Worm (Caenorhabditis elegans) whole organism, mixed stage, embryonic: ENCODE results near the gene C44H9.7.

ENCODE experiments used
- M03D4.4 ChIP-seq: sonication (generic microtip); optimal IDR thresholded peaks from 2 replicates; lab custom pipeline; 2017; ENCODE audit warnings: mild to moderate bottlenecking, missing genetic modification characterization, missing compliant biosample characterization
- bed-3 ChIP-seq: fragments of 200-800 bp; sonication (Bioruptor generic); optimal IDR thresholded peaks from 3 replicates; lab custom pipeline; 2018; ENCODE audit warnings: mild to moderate bottlenecking, missing genetic modification characterization, moderate library complexity, missing compliant biosample characterization
- blmp-1 ChIP-seq: fragments of 150-350 bp; optimal IDR thresholded peaks from 2 replicates; lab custom pipeline; 2014; ENCODE audit warnings: missing biosample characterization, missing genetic modification characterization
- ceh-43 ChIP-seq: fragments of 200-800 bp; sonication (Bioruptor generic); optimal IDR thresholded peaks from 2 replicates; lab custom pipeline; 2018; ENCODE audit warnings: mild to moderate bottlenecking, missing genetic modification characterization, moderate library complexity, missing compliant biosample characterization
- ces-1 ChIP-seq: fragments of 150-350 bp; optimal IDR thresholded peaks from 2 replicates; lab custom pipeline; 2014; ENCODE audit warnings: missing biosample characterization, missing genetic modification reagents, missing genetic modification characterization
- cnd-1 ChIP-seq: fragments of 200-800 bp; sonication (Bioruptor generic); optimal IDR thresholded peaks from 2 replicates; lab custom pipeline; 2018; ENCODE audit warnings: mild to moderate bottlenecking, missing genetic modification characterization, missing compliant biosample characterization
- drap-1 ChIP-seq: fragments of 200-800 bp; sonication (Bioruptor generic); optimal IDR thresholded peaks from 3 replicates; lab custom pipeline; 2018; ENCODE audit warnings: mild to moderate bottlenecking, missing genetic modification characterization, missing compliant biosample characterization
- flh-1 ChIP-seq: fragments of 200-800 bp; sonication (Bioruptor generic); optimal IDR thresholded peaks from 2 replicates; lab custom pipeline; 2018; ENCODE audit warnings: mild to moderate bottlenecking, missing genetic modification characterization, moderate library complexity, missing compliant biosample characterization
- ham-2 ChIP-seq: fragments of 200-800 bp; sonication (Bioruptor generic); optimal IDR thresholded peaks from 2 replicates; lab custom pipeline; 2018; ENCODE audit warnings: mild to moderate bottlenecking, missing genetic modification characterization, missing compliant biosample characterization
- lin-13 ChIP-seq: fragments of 150-350 bp; optimal IDR thresholded peaks from 2 replicates; lab custom pipeline; 2014; ENCODE audit warnings: missing biosample characterization, missing genetic modification characterization
- lin-32 ChIP-seq: fragments of 200-800 bp; sonication (Bioruptor generic); optimal IDR thresholded peaks from 2 replicates; lab custom pipeline; 2018; ENCODE audit warnings: mild to moderate bottlenecking, missing genetic modification characterization, missing compliant biosample characterization
- lsy-2 ChIP-seq: fragments of 150-350 bp; optimal IDR thresholded peaks from 2 replicates; lab custom pipeline; 2014; ENCODE audit warnings: missing biosample characterization, missing genetic modification characterization
- mab-5 ChIP-seq: fragments of 150-350 bp; optimal IDR thresholded peaks from 2 replicates; lab custom pipeline; 2014; ENCODE audit warnings: missing biosample characterization, missing genetic modification characterization
- mep-1 ChIP-seq: fragments of 150-350 bp; optimal IDR thresholded peaks from 2 replicates; lab custom pipeline; 2017; ENCODE audit warnings: missing biosample characterization, missing genetic modification reagents, missing genetic modification characterization, inconsistent platforms
- mls-2 ChIP-seq: sonication (generic microtip); optimal IDR thresholded peaks from 2 replicates; lab custom pipeline; 2016; ENCODE audit warnings: mild to moderate bottlenecking, missing genetic modification characterization, moderate library complexity, missing compliant biosample characterization
- nhr-12 ChIP-seq: fragments of 150-350 bp; optimal IDR thresholded peaks from 2 replicates; lab custom pipeline; 2014; ENCODE audit warnings: missing biosample characterization, missing genetic modification characterization
- nhr-2 ChIP-seq: fragments of 150-350 bp; optimal IDR thresholded peaks from 2 replicates; lab custom pipeline; 2014; ENCODE audit warnings: missing biosample characterization, missing genetic modification characterization
- nhr-237 ChIP-seq: fragments of 150-350 bp; optimal IDR thresholded peaks from 2 replicates; lab custom pipeline; 2014; ENCODE audit warnings: missing biosample characterization, missing genetic modification characterization
- nhr-28 ChIP-seq: fragments of 150-350 bp; optimal IDR thresholded peaks from 2 replicates; lab custom pipeline; 2014; ENCODE audit warnings: missing biosample characterization, missing genetic modification characterization
- nhr-76 ChIP-seq: sonication (generic microtip); optimal IDR thresholded peaks from 2 replicates; lab custom pipeline; 2017; ENCODE audit warnings: missing biosample characterization, missing genetic modification characterization
- pha-4 ChIP-seq: fragments of 150-350 bp; optimal IDR thresholded peaks from 2 replicates; lab custom pipeline; 2018; ENCODE audit warnings: missing biosample characterization, missing genetic modification reagents, missing genetic modification characterization
- sem-2 ChIP-seq: fragments of 200-800 bp; sonication (Bioruptor generic); optimal IDR thresholded peaks from 2 replicates; lab custom pipeline; 2018; ENCODE audit warnings: mild to moderate bottlenecking, missing genetic modification characterization, missing compliant biosample characterization
- snpc-4 ChIP-seq: fragments of 150-350 bp; optimal IDR thresholded peaks from 2 replicates; lab custom pipeline; 2014; ENCODE audit warnings: missing biosample characterization, missing genetic modification characterization
- tbx-8 ChIP-seq: fragments of 200-800 bp; sonication (Bioruptor generic); optimal IDR thresholded peaks from 2 replicates; lab custom pipeline; 2018; ENCODE audit warnings: mild to moderate bottlenecking, missing genetic modification characterization, moderate library complexity, missing compliant biosample characterization
- unc-120 ChIP-seq: sonication (generic microtip); optimal IDR thresholded peaks from 2 replicates; lab custom pipeline; 2017; ENCODE audit warnings: missing genetic modification characterization, missing compliant biosample characterization; ENCODE audit not compliant: poor library complexity, severe bottlenecking
- unc-39 ChIP-seq: fragments of 150-350 bp; optimal IDR thresholded peaks from 2 replicates; lab custom pipeline; 2014; ENCODE audit warnings: missing biosample characterization, missing genetic modification characterization
- unc-62 ChIP-seq: fragments of 150-350 bp; optimal IDR thresholded peaks from 2 replicates; lab custom pipeline; 2014; ENCODE audit warnings: missing biosample characterization, missing genetic modification reagents, missing genetic modification characterization
- zip-8 ChIP-seq: fragments of 150-350 bp; optimal IDR thresholded peaks from 2 replicates; lab custom pipeline; 2014; ENCODE audit warnings: missing biosample characterization, missing genetic modification characterization
- ztf-11 ChIP-seq: fragments of 150-350 bp; optimal IDR thresholded peaks from 2 replicates; lab custom pipeline; 2014; ENCODE audit warnings: missing biosample characterization, missing genetic modification characterization

C44H9.7 gene

DNA sequence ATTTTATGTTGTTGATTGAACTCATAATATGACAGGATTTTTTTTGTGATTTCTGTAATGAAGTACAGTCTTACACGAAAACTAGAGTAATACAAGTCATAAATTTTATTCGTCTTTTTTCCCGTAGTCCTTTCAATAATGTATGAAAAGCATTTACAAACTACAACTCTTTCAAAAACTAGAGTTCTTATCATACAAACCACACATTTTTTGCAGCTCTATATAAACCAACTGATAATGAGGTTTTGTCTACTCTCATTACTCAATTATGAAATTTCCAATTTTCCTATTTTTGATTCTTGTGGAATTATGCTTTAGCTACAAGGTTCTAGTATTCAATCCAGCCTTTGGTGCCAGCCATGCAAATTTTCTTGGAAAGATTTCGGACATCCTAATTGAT, 29.9 kb downstream of the C44H9.7 start, which contains the start of gene ugt-16:
TSS of gene ugt-16 (plus strand) at position 248 of the 400 bp plus-strand sequence.
- no peak for TF ChIP-seq lin-13
- no peak for TF ChIP-seq ceh-43 (GFP tag; lab: Kevin White, UChicago)
- no peak for TF ChIP-seq nhr-2
- no peak for TF ChIP-seq pha-4 (tag; lab: Kevin White, UChicago)
- no peak for TF ChIP-seq zip-8 (tag; lab: Kevin White, UChicago)
- no peak for TF ChIP-seq mep-1 (tag; lab: Kevin White, UChicago)
- TF ChIP-seq unc-39 = no peak
- no peak for TF ChIP-seq cnd-1
- no peak for TF ChIP-seq nhr-76 (tag; lab: Kevin White, UChicago)
- TF ChIP-seq ces-1 (GFP tag; lab: Kevin White, UChicago) = no peak

DNA sequence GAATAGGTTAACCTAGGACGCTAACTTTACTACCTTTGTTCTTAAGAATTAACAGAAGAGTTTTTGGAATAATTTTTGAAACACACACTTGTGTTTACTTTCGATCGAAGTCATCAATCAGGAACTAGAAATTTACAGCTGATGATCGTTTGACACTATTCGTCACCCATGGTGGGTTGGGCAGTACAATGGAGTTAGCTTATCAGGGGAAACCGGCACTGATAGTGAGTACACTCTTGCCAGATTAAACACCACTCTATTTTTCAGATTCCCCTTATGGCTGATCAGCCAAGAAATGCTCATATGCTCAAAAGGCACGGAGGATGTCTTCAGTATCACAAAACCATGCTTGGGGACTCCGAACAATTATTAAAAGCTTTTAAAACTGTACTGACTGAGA, 32.6 kb downstream of the C44H9.7 start:
- TF ChIP-seq tbx-8 (GFP tag; lab: Kevin White, UChicago) (no peak), nhr-12 (tag; lab: Kevin White, UChicago) (no peak), mls-2 (tag; lab: Kevin White, UChicago) (no peak), cnd-1 (no peak), flh-1 (no peak), zip-8 (tag; lab: Kevin White, UChicago) (no peak), M03D4.4 (tag; lab: Kevin White, UChicago) (no peak), unc-120 (no peak), nhr-76 (tag; lab: Kevin White, UChicago) (no peak), bed-3 (GFP tag; lab: Kevin White, UChicago) (no peak), blmp-1 (tag; lab: Kevin White, UChicago) (no peak), ceh-43 (GFP tag; lab: Kevin White, UChicago) (no peak), snpc-4 (tag; lab: Kevin White, UChicago) (no peak), lsy-2 (tag; lab: Kevin White, UChicago) (no peak), lin-32 (GFP tag; lab: Kevin White, UChicago) (no peak)
- TF ChIP-seq, all 35 proteins: peak for 0

DNA sequence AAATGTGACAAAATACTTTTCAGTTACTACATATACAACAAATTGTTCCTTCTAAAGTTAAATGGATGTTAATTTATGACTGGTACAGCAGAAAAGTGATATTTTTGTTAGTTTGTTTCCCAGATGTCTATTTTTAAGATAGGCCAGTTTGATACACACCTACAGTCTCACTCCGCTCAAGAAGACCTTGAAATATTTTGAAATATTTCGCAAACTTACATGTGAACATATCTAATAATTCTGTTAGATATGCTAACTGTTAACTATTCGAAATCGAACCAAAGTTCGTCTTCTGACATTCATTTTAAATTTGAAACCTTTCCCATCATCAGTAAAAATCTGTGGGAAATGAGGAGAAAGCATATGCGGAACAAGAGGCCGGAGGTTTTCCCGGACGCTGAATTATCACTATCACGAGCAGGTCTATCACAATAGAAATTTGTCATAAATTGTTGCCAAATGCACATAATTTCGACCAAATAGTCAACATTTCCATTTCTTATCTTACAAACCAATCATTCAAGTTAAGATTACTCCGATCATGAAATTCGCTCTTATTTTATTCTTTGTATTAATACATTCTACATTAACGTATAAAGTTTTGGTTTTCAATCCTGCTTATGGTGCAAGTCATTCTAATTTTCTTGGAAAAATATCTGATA, 34.7 kb downstream of the C44H9.7 start, which contains the start of the genes ZC443.4 and ugt-18:
TSS of gene ZC443.4 (minus strand) at position 95 of the 662 bp plus-strand sequence.
TSS of gene ugt-18 (plus strand) at position 469 of the 662 bp plus-strand sequence.
- no peak for TF ChIP-seq tbx-8 (GFP tag; lab: Kevin White, UChicago)
- no peak for TF ChIP-seq nhr-2
- no peak for TF ChIP-seq ztf-11 (tag; lab: Kevin White, UChicago)
- TF ChIP-seq flh-1 = no peak
- TF ChIP-seq lin-32 (GFP tag; lab: Kevin White, UChicago) = no peak
- TF ChIP-seq pha-4 (tag; lab: Kevin White, UChicago) = no peak
- no peak for TF ChIP-seq ham-2 (GFP tag; lab: Kevin White, UChicago)
- no peak for TF ChIP-seq bed-3 (GFP tag; lab: Kevin White, UChicago)
- no peak for TF ChIP-seq sem-2

DNA sequence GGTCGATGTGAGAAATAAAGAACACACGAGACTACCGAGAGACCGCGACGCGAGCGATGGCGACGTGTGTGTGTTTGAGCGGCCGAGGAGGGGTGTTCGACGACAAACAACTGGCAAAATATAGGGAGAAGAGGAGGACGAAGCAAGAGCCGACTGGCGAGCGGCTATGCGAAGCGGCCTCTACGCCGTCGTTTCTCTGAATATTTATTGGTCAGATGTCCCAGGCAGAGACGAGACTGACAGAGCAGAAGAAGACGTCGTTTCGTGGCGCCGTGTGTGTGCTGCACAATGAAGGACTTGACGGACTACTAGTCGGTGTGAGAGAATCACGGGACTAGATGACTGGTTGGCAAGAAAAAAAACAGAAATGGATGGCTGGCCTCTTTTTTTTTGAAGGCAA, 35.5 kb downstream of the C44H9.7 start:
- TF ChIP-seq nhr-237 (tag; lab: Kevin White, UChicago) (no peak), ham-2 (GFP tag; lab: Kevin White, UChicago) (peak; percentile 20)

DNA sequence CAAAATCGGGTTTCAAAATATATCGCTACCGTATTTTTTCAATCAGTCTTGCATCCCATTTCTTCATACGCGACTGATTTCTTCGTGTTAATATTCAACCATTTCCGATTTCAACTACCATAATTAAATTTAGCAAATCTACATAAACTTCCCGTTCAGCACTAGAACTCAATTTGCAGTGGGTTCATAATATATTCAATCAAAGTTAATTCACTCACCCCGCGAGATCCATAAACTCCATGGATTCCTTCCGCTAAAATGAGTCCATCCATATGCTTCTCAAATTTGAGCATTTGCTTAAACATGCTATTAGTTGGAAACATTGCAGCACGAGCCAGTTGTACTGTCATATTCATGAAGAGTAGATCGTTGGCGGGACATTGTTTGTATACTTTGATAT, 36.2 kb downstream of the C44H9.7 start:
- TF ChIP-seq nhr-12 (tag; lab: Kevin White, UChicago) (no peak), drap-1 (GFP tag; lab: Kevin White, UChicago) (no peak), cnd-1 (no peak), pha-4 (tag; lab: Kevin White, UChicago) (no peak), ces-1 (GFP tag; lab: Kevin White, UChicago) (peak; percentile 96)
- TF ChIP-seq, all 35 proteins: peak for 1

DNA sequence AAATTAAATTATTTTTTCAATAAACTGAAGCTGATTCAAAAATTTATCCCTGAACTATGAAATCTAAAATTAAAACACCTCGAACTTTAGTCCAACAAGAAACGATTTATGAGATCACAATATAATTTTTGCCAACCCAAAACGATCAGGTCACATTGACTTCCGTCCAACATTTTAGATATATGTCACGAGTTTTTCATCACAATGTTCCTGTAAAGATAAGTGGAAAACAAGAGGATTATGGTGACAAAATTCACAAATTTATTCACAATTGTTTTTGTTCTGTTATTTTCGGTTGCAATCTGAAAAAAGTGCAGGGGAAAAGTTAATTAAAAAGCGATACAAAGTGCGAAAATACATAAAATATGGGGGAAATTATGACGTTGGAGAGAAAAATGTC, 38.0 kb downstream of the C44H9.7 start:
- no peak for TF ChIP-seq bed-3 (GFP tag; lab: Kevin White, UChicago)
- TF ChIP-seq cnd-1 = no peak
- TF ChIP-seq lin-13 = no peak
- no peak for TF ChIP-seq unc-62 (GFP tag; lab: Kevin White, UChicago)
- TF ChIP-seq nhr-237 (tag; lab: Kevin White, UChicago) = no peak
- TF ChIP-seq lin-32 (GFP tag; lab: Kevin White, UChicago) = no peak
- TF ChIP-seq nhr-76 (tag; lab: Kevin White, UChicago) = no peak
- TF ChIP-seq ceh-43 (GFP tag; lab: Kevin White, UChicago) = no peak
- TF ChIP-seq tbx-8 (GFP tag; lab: Kevin White, UChicago) = no peak
- TF ChIP-seq mls-2 (tag; lab: Kevin White, UChicago) = no peak
- no peak for TF ChIP-seq nhr-2
- TF ChIP-seq mab-5 (tag; lab: Kevin White, UChicago) = no peak
- no peak for TF ChIP-seq snpc-4 (tag; lab: Kevin White, UChicago)
- no peak for TF ChIP-seq zip-8 (tag; lab: Kevin White, UChicago)
- TF ChIP-seq nhr-28 (tag; lab: Kevin White, UChicago) = no peak
- no peak for TF ChIP-seq sem-2
